Fruit fly (Drosophila melanogaster) S2 (cell line): ENCODE data around the gene CG34323.

Source experiments
- CG8478 ChIP-seq: fragments of >200 bp; optimal IDR thresholded peaks from 2 replicates; lab custom pipeline; 2018
- CTCF ChIP-seq, 2 experiments: fragments of >200 bp; optimal IDR thresholded peaks; 2 replicates each; lab custom pipeline; 2018

- TF ChIP-seq CTCF (optimal IDR thresholded peaks at IDR 0.05; lab: Kevin White, UChicago): no peak
- no peak for TF ChIP-seq CG8478
Observed at dm6 chrX:12076243-12076642, 6.0 kb downstream of the CG34323 start.
